Fruit fly (Drosophila melanogaster) Kc167 (cell line): ENCODE measurements around the gene CG13603.

Experiments used
- Myc ChIP-seq: fragments of >200 bp; optimal IDR thresholded peaks from 2 replicates; lab custom pipeline; 2017; ENCODE audit warnings: missing external identifiers
- ttk ChIP-seq: sonication (Bioruptor generic); optimal IDR thresholded peaks from 2 replicates; lab custom pipeline; 2017; ENCODE audit warnings: missing external identifiers

- TF ChIP-seq ttk (no peak), Myc (lab: Kevin White, UChicago) (no peak)
These were observed 5.0 kb upstream of the CG13603 start for dm6 chr3R:23991364-23991763.
